Fruit fly (Drosophila melanogaster) whole organism, pupa: ENCODE measurements around the gene solo.

ENCODE experiments used
- CG13204 ChIP-seq: fragments of 200-800 bp; sonication (Bioruptor generic); optimal IDR thresholded peaks from 2 replicates; lab custom pipeline; 2018; ENCODE audit warnings: missing biosample characterization, mild to moderate bottlenecking, missing genetic modification characterization, moderate library complexity
- CG17806 ChIP-seq: fragments of 200-800 bp; sonication (Bioruptor generic); optimal IDR thresholded peaks from 2 replicates; lab custom pipeline; 2018; ENCODE audit warnings: missing biosample characterization, mild to moderate bottlenecking, missing genetic modification characterization, moderate library complexity
- CG4496 ChIP-seq: fragments of 200-800 bp; sonication (Bioruptor generic); IDR thresholded peaks from 3 replicates; pipeline ENCODE4 v1.3.6; 2022; ENCODE audit warnings: missing biosample characterization, missing genetic modification characterization
- Pif1A ChIP-seq: fragments of 200-800 bp; sonication (Bioruptor generic); optimal IDR thresholded peaks from 3 replicates; lab custom pipeline; 2016; ENCODE audit warnings: missing biosample characterization, missing genetic modification characterization
- Snoo ChIP-seq: fragments of 200-800 bp; sonication (Bioruptor generic); optimal IDR thresholded peaks from 3 replicates; lab custom pipeline; 2017; ENCODE audit warnings: missing biosample characterization, mild to moderate bottlenecking, missing genetic modification characterization, inconsistent platforms
- gl ChIP-seq: fragments of 200-800 bp; sonication (Bioruptor generic); optimal IDR thresholded peaks from 2 replicates; lab custom pipeline; 2018; ENCODE audit warnings: missing biosample characterization, mild to moderate bottlenecking, missing genetic modification characterization

DNA sequence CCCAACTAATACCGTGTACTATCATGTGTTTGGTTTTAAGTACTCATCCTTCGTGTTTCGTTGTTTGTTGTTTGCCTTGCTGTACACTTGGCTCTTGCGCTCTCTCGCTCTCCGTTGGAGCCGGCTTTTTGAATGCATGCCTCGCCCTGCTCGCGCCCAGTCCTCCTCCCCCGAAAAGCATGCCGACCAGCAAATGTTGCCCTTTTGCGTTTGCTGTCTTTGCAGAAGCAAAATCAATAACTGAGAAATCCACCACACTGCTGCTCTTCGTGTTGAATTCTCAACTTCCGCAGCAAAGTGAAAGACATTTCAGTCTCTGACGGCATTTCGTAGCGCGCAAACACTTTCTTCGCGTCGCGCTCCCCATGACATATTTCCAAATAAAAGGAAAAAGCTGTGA is 13.0 kb downstream of the solo start, which contains the start of gene wwk:
- no peak for TF ChIP-seq CG4496 (GFP tag; lab: Robert Waterston, UW)
- no peak for TF ChIP-seq CG13204
- TF ChIP-seq Snoo: no peak
- no peak for TF ChIP-seq Pif1A (GFP tag; lab: Kevin White, UChicago)
- TF ChIP-seq gl (tag; lab: Kevin White, UChicago): no peak
- no peak for TF ChIP-seq CG17806 (tag; lab: Kevin White, UChicago)
